Worm (Caenorhabditis elegans) whole organism, L4 larva: ENCODE data around the gene C16C4.18.
"Not testable (repeated sequence)": the region's sequence is repeated elsewhere in the genome, so short reads cannot be mapped to it uniquely, and the experiment has no call there.

Experiments
- F10B5.3 ChIP-seq: sonication (generic microtip); optimal IDR thresholded peaks from 2 replicates; lab custom pipeline; 2016; ENCODE audit warnings: mild to moderate bottlenecking, missing genetic modification characterization, missing compliant biosample characterization
- T20F7.1 ChIP-seq: fragments of 200-800 bp; sonication (Bioruptor generic); optimal IDR thresholded peaks from 2 replicates; lab custom pipeline; 2018; ENCODE audit warnings: mild to moderate bottlenecking, missing genetic modification characterization, missing compliant biosample characterization
- Y48G9A.11 ChIP-seq: fragments of 200-800 bp; sonication (Bioruptor generic); IDR thresholded peaks from 2 replicates; pipeline ENCODE4 v1.3.6; 2022; ENCODE audit warnings: missing genetic modification reagents, missing genetic modification characterization, missing compliant biosample characterization
- Y75B8A.6 ChIP-seq: fragments of 200-800 bp; sonication (Bioruptor generic); IDR thresholded peaks from 2 replicates; pipeline ENCODE4 v1.3.6; 2022; ENCODE audit warnings: missing genetic modification reagents, missing genetic modification characterization, missing compliant biosample characterization
- aha-1 ChIP-seq: fragments of 150-350 bp; peaks from one replicate; lab custom pipeline; 2014; ENCODE audit warnings: missing biosample characterization, missing genetic modification characterization
- ama-1 ChIP-seq: fragments of 150-350 bp; optimal IDR thresholded peaks from 2 replicates; lab custom pipeline; 2014; ENCODE audit warnings: inconsistent platforms, mixed read lengths
- attf-4 ChIP-seq: sonication (generic microtip); optimal IDR thresholded peaks from 3 replicates; lab custom pipeline; 2017; ENCODE audit warnings: missing biosample characterization, missing genetic modification characterization
- ceh-20 ChIP-seq: fragments of 200-800 bp; sonication (Bioruptor generic); IDR thresholded peaks from 2 replicates; pipeline ENCODE4 v1.3.6; 2022; ENCODE audit warnings: missing genetic modification reagents, missing genetic modification characterization, missing compliant biosample characterization
- ceh-28 ChIP-seq: fragments of 150-350 bp; optimal IDR thresholded peaks from 2 replicates; lab custom pipeline; 2014; ENCODE audit warnings: missing biosample characterization, missing genetic modification reagents, missing genetic modification characterization
- ceh-32 ChIP-seq: sonication (generic microtip); optimal IDR thresholded peaks from 2 replicates; lab custom pipeline; 2016; ENCODE audit warnings: mild to moderate bottlenecking, missing genetic modification characterization, missing compliant biosample characterization; ENCODE audit not compliant: poor library complexity
- ceh-62 ChIP-seq: sonication (generic microtip); optimal IDR thresholded peaks from 2 replicates; lab custom pipeline; 2017; ENCODE audit warnings: missing biosample characterization, missing genetic modification characterization
- ceh-82 ChIP-seq: sonication (generic microtip); optimal IDR thresholded peaks from 2 replicates; lab custom pipeline; 2017; ENCODE audit warnings: missing biosample characterization, missing genetic modification characterization
- ces-1 ChIP-seq: fragments of 150-350 bp; sonication (generic microtip); optimal IDR thresholded peaks from 4 replicates; lab custom pipeline; 2014; ENCODE audit warnings: missing biosample characterization, missing genetic modification reagents, missing genetic modification characterization
- ctbp-1 ChIP-seq: fragments of 200-800 bp; sonication (Bioruptor generic); IDR thresholded peaks from 2 replicates; pipeline ENCODE4 v1.3.6; 2022; ENCODE audit warnings: missing genetic modification reagents, missing genetic modification characterization, missing compliant biosample characterization
- daf-12 ChIP-seq: fragments of 150-350 bp; optimal IDR thresholded peaks from 2 replicates; lab custom pipeline; 2014; ENCODE audit warnings: missing biosample characterization, missing genetic modification reagents, missing genetic modification characterization
- daf-16 ChIP-seq, 3 experiments: sonication (generic microtip); optimal IDR thresholded peaks; 2 replicates each; lab custom pipeline; 2016 to 2017; ENCODE audit warnings: missing genetic modification characterization in 3 of 3, missing genetic modification reagents in 3 of 3, mild to moderate bottlenecking in 2 of 3, missing compliant biosample characterization in 2 of 3, missing biosample characterization in 1 of 3, moderate library complexity in 1 of 3
- daf-8 ChIP-seq: fragments of 200-800 bp; sonication (Bioruptor generic); IDR thresholded peaks from 2 replicates; pipeline ENCODE4 v1.3.6; 2022; ENCODE audit warnings: missing genetic modification characterization, missing compliant biosample characterization
- dmd-6 ChIP-seq: fragments of 200-800 bp; sonication (Bioruptor generic); IDR thresholded peaks from 2 replicates; pipeline ENCODE4 v1.3.6; 2022; ENCODE audit warnings: missing genetic modification reagents, missing genetic modification characterization, missing compliant biosample characterization
- dmd-8 ChIP-seq: fragments of 200-800 bp; sonication (Bioruptor generic); IDR thresholded peaks from 2 replicates; pipeline ENCODE4 v1.3.6; 2022; ENCODE audit warnings: missing genetic modification characterization, missing compliant biosample characterization
- duxl-1 ChIP-seq: sonication (generic microtip); optimal IDR thresholded peaks from 2 replicates; lab custom pipeline; 2016; ENCODE audit warnings: mild to moderate bottlenecking, missing genetic modification characterization, moderate library complexity, missing compliant biosample characterization; ENCODE audit not compliant: poor library complexity
- dve-1 ChIP-seq: sonication (generic microtip); optimal IDR thresholded peaks from 2 replicates; lab custom pipeline; 2017; ENCODE audit warnings: antibody characterized with exemption, mild to moderate bottlenecking, missing genetic modification characterization, missing compliant biosample characterization; ENCODE audit not compliant: insufficient read depth
- egl-43 ChIP-seq: fragments of 200-800 bp; sonication (Bioruptor generic); IDR thresholded peaks from 2 replicates; pipeline ENCODE4 v1.3.6; 2022; ENCODE audit warnings: missing genetic modification reagents, missing genetic modification characterization, missing compliant biosample characterization
- fkh-10 ChIP-seq: fragments of 150-350 bp; optimal IDR thresholded peaks from 2 replicates; lab custom pipeline; 2014; ENCODE audit warnings: missing biosample characterization, missing genetic modification reagents, missing genetic modification characterization
- fos-1 ChIP-seq: fragments of 150-350 bp; optimal IDR thresholded peaks from 2 replicates; lab custom pipeline; 2014; ENCODE audit warnings: missing biosample characterization, missing genetic modification characterization
- gei-8 ChIP-seq: fragments of 200-800 bp; sonication (Bioruptor generic); optimal IDR thresholded peaks from 2 replicates; lab custom pipeline; 2018; ENCODE audit warnings: mild to moderate bottlenecking, missing genetic modification characterization, missing compliant biosample characterization
- hif-1 ChIP-seq, 2 experiments: sonication (generic microtip); optimal IDR thresholded peaks; 2 replicates each; lab custom pipeline; 2016 to 2017; ENCODE audit warnings: missing compliant biosample characterization in 2 of 2, missing genetic modification characterization in 2 of 2, missing genetic modification reagents in 2 of 2, missing genotype in 2 of 2, mild to moderate bottlenecking in 1 of 2
- hlh-11 ChIP-seq: fragments of 200-800 bp; sonication (Bioruptor generic); optimal IDR thresholded peaks from 2 replicates; lab custom pipeline; 2018; ENCODE audit warnings: mild to moderate bottlenecking, missing genetic modification characterization, missing compliant biosample characterization
- jun-1 ChIP-seq: fragments of 150-350 bp; optimal IDR thresholded peaks from 2 replicates; lab custom pipeline; 2014; ENCODE audit warnings: missing biosample characterization, missing genetic modification reagents, missing genetic modification characterization
- lim-7 ChIP-seq: fragments of 200-800 bp; sonication (Bioruptor generic); IDR thresholded peaks from 2 replicates; pipeline ENCODE4 v1.3.6; 2022; ENCODE audit warnings: missing genetic modification characterization, missing compliant biosample characterization
- lin-15B ChIP-seq: fragments of 150-350 bp; sonication (generic microtip); optimal IDR thresholded peaks from 3 replicates; lab custom pipeline; 2014; ENCODE audit warnings: missing biosample characterization, missing genetic modification characterization
- lsy-2 ChIP-seq, 2 experiments: fragments of 150-350 bp in 1 of 2; sonication (generic microtip) in 1 of 2; optimal IDR thresholded peaks; 2 replicates each; lab custom pipeline; 2014 to 2017; ENCODE audit warnings: missing biosample characterization in 2 of 2, missing genetic modification characterization in 2 of 2
- mdl-1 ChIP-seq, 2 experiments: fragments of 150-350 bp in 1 of 2; sonication (generic microtip) in 1 of 2; optimal IDR thresholded peaks; 2 replicates each; lab custom pipeline; 2014 to 2017; ENCODE audit warnings: missing biosample characterization in 2 of 2, missing genetic modification characterization in 2 of 2
- nhr-102 ChIP-seq: sonication (generic microtip); optimal IDR thresholded peaks from 2 replicates; lab custom pipeline; 2016; ENCODE audit warnings: mild to moderate bottlenecking, missing genetic modification characterization, moderate library complexity, missing compliant biosample characterization
- nhr-25 ChIP-seq: sonication (generic microtip); optimal IDR thresholded peaks from 2 replicates; lab custom pipeline; 2017; ENCODE audit warnings: missing genetic modification characterization, mild to moderate bottlenecking, missing compliant biosample characterization, antibody characterized with exemption, moderate library complexity, borderline replicate concordance; ENCODE audit not compliant: insufficient read depth
- nhr-41 ChIP-seq: fragments of 200-800 bp; sonication (Bioruptor generic); IDR thresholded peaks from 2 replicates; pipeline ENCODE4 v1.3.6; 2022; ENCODE audit warnings: missing genetic modification reagents, missing genetic modification characterization, missing compliant biosample characterization
- nhr-42 ChIP-seq: fragments of 200-800 bp; sonication (Bioruptor generic); IDR thresholded peaks from 2 replicates; pipeline ENCODE4 v1.3.6; 2022; ENCODE audit warnings: missing genetic modification characterization, missing compliant biosample characterization
- nhr-6 ChIP-seq: fragments of 150-350 bp; optimal IDR thresholded peaks from 2 replicates; lab custom pipeline; 2014; ENCODE audit warnings: missing biosample characterization, missing genetic modification characterization
- php-3 ChIP-seq: fragments of 200-800 bp; sonication (Bioruptor generic); IDR thresholded peaks from 2 replicates; pipeline ENCODE4 v1.3.6; 2022; ENCODE audit warnings: missing genetic modification reagents, missing genetic modification characterization, missing compliant biosample characterization
- pqm-1 ChIP-seq: sonication (generic microtip); optimal IDR thresholded peaks from 2 replicates; lab custom pipeline; 2017; ENCODE audit warnings: missing biosample characterization, missing genetic modification characterization
- snpc-4 ChIP-seq: fragments of 150-350 bp; optimal IDR thresholded peaks from 2 replicates; lab custom pipeline; 2014; ENCODE audit warnings: missing biosample characterization, missing genetic modification characterization
- tag-97 ChIP-seq: fragments of 200-800 bp; sonication (Bioruptor generic); IDR thresholded peaks from 2 replicates; pipeline ENCODE4 v1.3.6; 2022; ENCODE audit warnings: missing genetic modification characterization, missing compliant biosample characterization
- tra-1 ChIP-seq: fragments of 200-800 bp; sonication (Bioruptor generic); IDR thresholded peaks from 2 replicates; pipeline ENCODE4 v1.3.6; 2022; ENCODE audit warnings: missing genetic modification reagents, missing genetic modification characterization, missing compliant biosample characterization
- ztf-7 ChIP-seq: fragments of 150-350 bp; optimal IDR thresholded peaks from 2 replicates; lab custom pipeline; 2014; ENCODE audit warnings: missing biosample characterization, missing genetic modification characterization

Gene C16C4.18

DNA sequence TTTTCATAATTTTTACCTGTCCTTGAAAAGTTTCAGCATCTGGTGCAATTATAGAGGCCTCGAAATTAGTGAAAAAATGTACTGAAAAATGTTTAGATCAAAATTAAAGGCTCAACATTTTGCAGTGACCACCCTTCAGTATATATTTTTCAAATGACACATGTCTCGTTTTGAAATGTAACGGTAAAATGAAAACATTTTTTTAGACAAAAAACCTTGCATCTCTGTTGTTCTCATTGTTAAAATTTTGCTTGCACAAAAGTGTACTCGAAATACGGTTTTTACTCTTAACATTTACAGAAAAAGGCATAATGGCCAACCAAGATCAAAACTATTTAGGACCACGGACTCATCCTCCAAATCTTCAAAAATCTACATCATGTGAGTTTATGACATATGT lies 36.8 kb downstream of the C16C4.18 start, which contains the start of gene math-41:
math-41 (plus strand) TSS at position 301 of the 400 bp plus-strand sequence.
- not testable (repeated sequence) for TF ChIP-seq dmd-6 (GFP tag; lab: Robert Waterston, UW); lim-7; dmd-8 (GFP tag; lab: Robert Waterston, UW)

DNA sequence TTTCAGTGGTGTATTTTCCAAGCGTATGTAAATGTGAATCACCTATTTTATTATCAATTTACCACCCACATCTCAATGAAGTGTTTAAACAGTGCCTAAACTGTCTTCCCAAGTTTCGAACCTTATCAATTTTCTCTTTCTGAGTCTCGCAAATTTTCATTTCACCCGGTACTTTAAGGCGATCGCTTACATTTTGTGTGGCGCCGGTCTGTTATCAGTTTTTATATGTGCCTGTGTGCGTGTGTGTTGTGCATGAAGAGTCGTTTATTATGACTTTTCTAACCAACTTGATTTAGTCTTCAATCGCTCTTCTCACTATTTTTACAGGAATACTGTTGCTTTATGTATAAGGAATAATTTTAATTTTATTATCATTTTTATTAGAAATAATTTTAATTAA lies 37.5 kb downstream of the C16C4.18 start:
- TF ChIP-seq hlh-11 (tag; lab: Kevin White, UChicago), result peak; percentile 16
- TF ChIP-seq dmd-6 (GFP tag; lab: Robert Waterston, UW), result peak; percentile 61
- peak; percentile 19 for TF ChIP-seq pqm-1
- TF ChIP-seq php-3 (GFP tag; lab: Robert Waterston, UW), result 0 out of 2 replicates have a peak, but pooled peaks have one; percentile 32

DNA sequence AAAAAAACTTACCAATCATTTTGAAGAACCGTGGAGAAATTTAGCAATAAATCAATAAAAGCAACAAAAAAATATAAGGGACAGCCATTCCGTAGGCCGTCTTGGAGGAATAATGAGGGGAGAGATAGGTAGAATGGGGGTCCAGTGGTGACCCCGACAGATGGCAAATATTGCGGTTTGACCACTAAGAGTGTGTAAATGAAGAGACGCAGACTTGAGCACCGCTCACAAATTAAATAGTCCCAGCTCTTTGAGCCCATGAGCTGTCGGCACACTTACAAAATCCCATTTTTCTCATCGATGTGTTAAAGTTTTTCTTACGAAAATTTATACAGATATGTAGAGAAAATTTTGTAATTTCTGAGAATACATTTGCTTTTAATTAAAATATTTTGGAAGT lies 40.4 kb downstream of the C16C4.18 start, which contains the start of gene fbxa-3:
fbxa-3 (minus strand) TSS at position 101 of the 400 bp plus-strand sequence.
- TF ChIP-seq Y75B8A.6 (GFP tag; lab: Robert Waterston, UW), result no peak
- TF ChIP-seq nhr-41, result no peak
- no peak for TF ChIP-seq ztf-7

DNA sequence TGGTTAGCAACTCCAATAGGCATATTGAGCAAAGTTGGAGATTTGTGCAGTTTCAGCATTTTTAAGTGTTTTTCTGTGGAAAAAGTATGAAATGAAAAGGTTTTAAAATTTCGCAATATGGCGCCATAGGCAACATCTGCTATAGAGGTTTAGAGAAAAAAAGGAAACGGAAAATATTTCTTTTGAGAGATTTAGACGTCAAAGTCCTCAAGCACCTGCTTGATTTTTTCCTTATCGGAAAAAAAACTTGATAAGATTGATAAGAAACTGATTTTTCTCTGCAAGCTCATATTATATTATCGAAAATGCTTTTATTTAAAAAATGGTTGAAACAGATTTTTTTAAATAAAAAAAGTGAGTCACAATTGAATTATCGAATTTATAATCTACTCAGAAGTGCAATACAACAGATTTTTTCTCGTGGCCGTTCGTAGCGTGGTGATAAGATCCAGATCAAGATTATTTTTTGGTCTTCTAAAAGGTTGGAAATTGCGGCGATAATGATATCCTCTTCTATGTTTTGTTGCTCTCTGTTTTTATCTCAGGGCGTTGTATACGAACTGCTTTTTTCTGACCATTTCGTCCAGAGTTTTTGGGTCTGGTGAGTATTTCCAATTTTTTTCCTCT lies 41.1 kb downstream of the C16C4.18 start, which contains the start of gene fbxc-19:
fbxc-19 (plus strand) TSS at position 536 of the 627 bp plus-strand sequence.
- TF ChIP-seq ceh-28 (no peak), lsy-2 (tag; optimal IDR thresholded peaks at IDR 0.05; lab: Kevin White, UChicago) (no peak), lim-7 (no peak), mdl-1 (tag; optimal IDR thresholded peaks at IDR 0.05; lab: Kevin White, UChicago) (peak in 1 of 2 experiments; percentile 59), daf-16 (GFP tag; optimal IDR thresholded peaks at IDR 0.05; lab: Kevin White, UChicago) (no peak), daf-16 (tag; optimal IDR thresholded peaks at IDR 0.05; lab: Kevin White, UChicago) (peak; percentile 92), egl-43 (GFP tag; lab: Robert Waterston, UW) (no peak), nhr-102 (peak; percentile 50), Y48G9A.11 (GFP tag; lab: Robert Waterston, UW) (no peak), lin-15B (tag; lab: Kevin White, UChicago) (no peak), hif-1 (tag; optimal IDR thresholded peaks at IDR 0.05; lab: Kevin White, UChicago) (no peak), T20F7.1 (no peak), ztf-7 (peak; percentile 90), gei-8 (GFP tag; lab: Kevin White, UChicago) (no peak), attf-4 (tag; lab: Kevin White, UChicago) (no peak), daf-8 (GFP tag; lab: Robert Waterston, UW) (no peak), ctbp-1 (GFP tag; lab: Robert Waterston, UW) (no peak), nhr-25 (tag; lab: Kevin White, UChicago) (no peak), tra-1 (GFP tag; lab: Robert Waterston, UW) (peak; percentile 92), nhr-6 (tag; lab: Kevin White, UChicago) (peak; percentile 72), duxl-1 (tag; lab: Kevin White, UChicago) (peak; percentile 97), snpc-4 (no peak), ces-1 (no peak), ama-1 (no peak), Y75B8A.6 (GFP tag; lab: Robert Waterston, UW) (no peak), fkh-10 (GFP tag; lab: Kevin White, UChicago) (no peak), ceh-82 (tag; lab: Kevin White, UChicago) (no peak), ceh-62 (tag; lab: Kevin White, UChicago) (no peak), fos-1 (tag; lab: Kevin White, UChicago) (no peak), tag-97 (no peak), F10B5.3 (tag; lab: Kevin White, UChicago) (no peak), aha-1 (tag; lab: Kevin White, UChicago) (peak; percentile 78), dve-1 (tag; lab: Kevin White, UChicago) (peak; percentile 84), ceh-20 (no peak), daf-12 (tag; lab: Kevin White, UChicago) (no peak), ceh-32 (tag; lab: Kevin White, UChicago) (no peak), nhr-42 (no peak), php-3 (GFP tag; lab: Robert Waterston, UW) (peak; percentile 87), jun-1 (tag; lab: Kevin White, UChicago) (peak; percentile 40)
